Fruit fly (Drosophila melanogaster): Measurements from ENCODE around the gene CG5707.

The CG5707 gene

dm6 chr3L:2152730-2153129, 39.3 kb downstream of the CG5707 start (continued):
- no peak for TF ChIP-seq CG33557 (GFP tag; optimal IDR thresholded peaks at IDR 0.05)
- TF ChIP-seq Six4 (GFP tag; optimal IDR thresholded peaks at IDR 0.05): no peak
- TF ChIP-seq CG10274 (GFP tag; optimal IDR thresholded peaks at IDR 0.05): no peak
- TF ChIP-seq CG7745 (tag; optimal IDR thresholded peaks at IDR 0.05): no peak
- TF ChIP-seq CG10959 (GFP tag; IDR thresholded peaks at IDR 0.05): 0 out of 2 replicates have a peak, but pooled peaks have one; percentile 42
- no peak for TF ChIP-seq pan (optimal IDR thresholded peaks at IDR 0.05)
- TF ChIP-seq pan (GFP tag; optimal IDR thresholded peaks at IDR 0.05 in 1 of 2, IDR thresholded peaks at IDR 0.05 in 1 of 2): peak in 1 of 2 experiments; percentile 54
- no peak for TF ChIP-seq Dip2 (GFP tag; IDR thresholded peaks at IDR 0.05)
- TF ChIP-seq Ets65A (GFP tag): peak; percentile 69
- TF ChIP-seq cad (GFP tag; optimal IDR thresholded peaks at IDR 0.05): no peak
- TF ChIP-seq Sox102F (GFP tag; optimal IDR thresholded peaks at IDR 0.05): peak; percentile 35
- TF ChIP-seq NK7.1 (GFP tag; optimal IDR thresholded peaks at IDR 0.05): no peak
- TF ChIP-seq CG17912 (GFP tag; optimal IDR thresholded peaks at IDR 0.05): no peak
- TF ChIP-seq psq (GFP tag; optimal IDR thresholded peaks at IDR 0.05): no peak
- TF ChIP-seq Neu2 (GFP tag; optimal IDR thresholded peaks at IDR 0.05; ENCODE audit: borderline replicate concordance): no peak
- TF ChIP-seq CG14014 (GFP tag; IDR thresholded peaks at IDR 0.05): no peak
- no peak for TF ChIP-seq CG10321 (GFP tag; IDR thresholded peaks at IDR 0.05)
- TF ChIP-seq CG7928 (GFP tag; optimal IDR thresholded peaks at IDR 0.05): no peak
- TF ChIP-seq Aef1 (GFP tag; IDR thresholded peaks at IDR 0.05): 0 out of 3 replicates have a peak, but pooled peaks have one; percentile 9
- no peak for TF ChIP-seq salm (tag; optimal IDR thresholded peaks at IDR 0.05)
- no peak for TF ChIP-seq dan (GFP tag; IDR thresholded peaks at IDR 0.05)
- peak; percentile 39; the same call in 1 of the 2 replicates for TF ChIP-seq ttk (GFP tag; IDR thresholded peaks at IDR 0.05)
- TF ChIP-seq lbe (GFP tag; optimal IDR thresholded peaks at IDR 0.05): no peak
- no peak for TF ChIP-seq org-1 (GFP tag; optimal IDR thresholded peaks at IDR 0.05)
- TF ChIP-seq CG3407 (GFP tag; optimal IDR thresholded peaks at IDR 0.05): no peak
- TF ChIP-seq CG6689 (GFP tag; IDR thresholded peaks at IDR 0.05): no peak
- TF ChIP-seq H2.0 (GFP tag; IDR thresholded peaks at IDR 0.05): no peak
- no peak for TF ChIP-seq ato (GFP tag; IDR thresholded peaks at IDR 0.05; ENCODE audit: partially characterized antibody)
- TF ChIP-seq CG10565 (GFP tag; optimal IDR thresholded peaks at IDR 0.05): no peak
- no peak for TF ChIP-seq sd (tag; optimal IDR thresholded peaks at IDR 0.05)
- TF ChIP-seq so (GFP tag; IDR thresholded peaks at IDR 0.05): no peak
- TF ChIP-seq CG8478 (optimal IDR thresholded peaks at IDR 0.05): no peak
- TF ChIP-seq Bdp1 (GFP tag; optimal IDR thresholded peaks at IDR 0.05): no peak
- no peak for TF ChIP-seq C15 (GFP tag; IDR thresholded peaks at IDR 0.05)
- TF ChIP-seq gem (tag; optimal IDR thresholded peaks at IDR 0.05): peak; percentile 8
- TF ChIP-seq Hr39 (optimal IDR thresholded peaks at IDR 0.05): no peak
- no peak for TF ChIP-seq Lim3 (GFP tag; IDR thresholded peaks at IDR 0.05)
- TF ChIP-seq CG15011 (GFP tag; optimal IDR thresholded peaks at IDR 0.05): no peak
- TF ChIP-seq zfh1 (GFP tag; IDR thresholded peaks at IDR 0.05): no peak
- no peak for TF ChIP-seq esg (GFP tag; conservative IDR thresholded peaks at IDR 0.05)
- no peak for TF ChIP-seq CHES-1-like (GFP tag; optimal IDR thresholded peaks at IDR 0.05)
- TF ChIP-seq NC2β (GFP tag; optimal IDR thresholded peaks at IDR 0.05): no peak
- no peak for TF ChIP-seq Spps (tag; optimal IDR thresholded peaks at IDR 0.05)
- no peak for TF ChIP-seq CG14441 (GFP tag; IDR thresholded peaks at IDR 0.05)
- no peak for TF ChIP-seq danr (GFP tag; IDR thresholded peaks at IDR 0.05)
- no peak for TF ChIP-seq CG10543 (GFP tag; optimal IDR thresholded peaks at IDR 0.05)
- TF ChIP-seq CG3726 (GFP tag; IDR thresholded peaks at IDR 0.05): no peak
- TF ChIP-seq kni (GFP tag; optimal IDR thresholded peaks at IDR 0.05): no peak
- TF ChIP-seq CG3281 (GFP tag; optimal IDR thresholded peaks at IDR 0.05): no peak
- TF ChIP-seq slp2 (GFP tag; optimal IDR thresholded peaks at IDR 0.05): no peak
- no peak for TF ChIP-seq zfh2 (GFP tag; optimal IDR thresholded peaks at IDR 0.05)
- TF ChIP-seq CG14050 (GFP tag; IDR thresholded peaks at IDR 0.05): no peak
- no peak for TF ChIP-seq Mrtf (GFP tag; IDR thresholded peaks at IDR 0.05)
- TF ChIP-seq Xrp1 (GFP tag; IDR thresholded peaks at IDR 0.05): no peak
